Fruit fly (Drosophila melanogaster): ENCODE results near the gene fipi.

- TF ChIP-seq Blimp-1 (GFP tag; optimal IDR thresholded peaks at IDR 0.05) (no peak), CG6689 (GFP tag; IDR thresholded peaks at IDR 0.05) (no peak)
Measured at dm6 chr2L:4812261-4813022, 18.6 kb upstream of the fipi start, which contains the start of gene CG15629.
